Worm (Caenorhabditis elegans): ENCODE results near the gene R08D7.4.

Gene R08D7.4

ce11 chrIII:8971255-8972020 lies at the start of gene R08D7.4, which contains the start of gene eif-3.D (continued):
- TF ChIP-seq Y95B8A.8 (GFP tag; IDR thresholded peaks at IDR 0.05) (0 out of 2 replicates have a peak, but pooled peaks have one; percentile 15), efl-1 (GFP tag; optimal IDR thresholded peaks at IDR 0.05) (peak; percentile 3), lsl-1 (GFP tag; optimal IDR thresholded peaks at IDR 0.05) (peak; percentile 50), B0035.1 (tag; optimal IDR thresholded peaks at IDR 0.05) (no peak)

ce11 chrIII:8922061-8922460 lies 49.6 kb upstream of the R08D7.4 start:
- TF ChIP-seq ama-1 (optimal IDR thresholded peaks at IDR 0.05) (peak; percentile 63), ama-1 (GFP tag; optimal IDR thresholded peaks at IDR 0.05) (no peak), him-1 (tag; optimal IDR thresholded peaks at IDR 0.05) (no peak)

- TF ChIP-seq ztf-18 (tag; optimal IDR thresholded peaks at IDR 0.05): no peak
- TF ChIP-seq efl-1 (GFP tag; optimal IDR thresholded peaks at IDR 0.05): peak; percentile 73
- TF ChIP-seq hmg-1.2 (GFP tag; IDR thresholded peaks at IDR 0.05): peak; percentile 65
Observed at ce11 chrIII:8923240-8923734, 48.4 kb upstream of the R08D7.4 start, which contains the start of gene glb-1. Gene glb-1, minus strand, starts transcription at chrIII:8923290.

ce11 chrIII:8923937-8924336 lies 47.8 kb upstream of the R08D7.4 start, which contains the start of gene ZK637.12:
Gene ZK637.12, plus strand, starts transcription at chrIII:8924237.
- TF ChIP-seq hlh-12 (tag; optimal IDR thresholded peaks at IDR 0.05) (no peak), B0336.3 (GFP tag; IDR thresholded peaks at IDR 0.05) (no peak), attf-3 (GFP tag; conservative IDR thresholded peaks at IDR 0.05) (no peak), lag-1 (GFP tag; IDR thresholded peaks at IDR 0.05) (no peak), ztf-22 (GFP tag; optimal IDR thresholded peaks at IDR 0.05) (no peak), efl-1 (GFP tag; optimal IDR thresholded peaks at IDR 0.05) (no peak), F23B12.7 (tag; optimal IDR thresholded peaks at IDR 0.05; ENCODE audit: insufficient read depth) (no peak), nhr-80 (tag; optimal IDR thresholded peaks at IDR 0.05) (no peak), attf-5 (GFP tag; optimal IDR thresholded peaks at IDR 0.05) (no peak), dpl-1 (GFP tag; optimal IDR thresholded peaks at IDR 0.05) (no peak)

- TF ChIP-seq rec-8 (tag; optimal IDR thresholded peaks at IDR 0.05) (no peak), ztf-6 (GFP tag; IDR thresholded peaks at IDR 0.05) (no peak), dox-1 (GFP tag; IDR thresholded peaks at IDR 0.05) (no peak), madf-10 (tag; optimal IDR thresholded peaks at IDR 0.05) (no peak), let-607 (tag; optimal IDR thresholded peaks at IDR 0.05) (no peak), lin-35 (GFP tag; optimal IDR thresholded peaks at IDR 0.05) (no peak), lir-1 (GFP tag; conservative IDR thresholded peaks at IDR 0.05) (no peak), C17E4.6 (GFP tag; IDR thresholded peaks at IDR 0.05) (no peak), mcd-1 (GFP tag; IDR thresholded peaks at IDR 0.05) (no peak), C06A6.2 (GFP tag; conservative IDR thresholded peaks at IDR 0.05) (no peak), B0035.1 (tag; optimal IDR thresholded peaks at IDR 0.05) (no peak), sptf-2 (GFP tag; optimal IDR thresholded peaks at IDR 0.05) (no peak), T26A5.8 (tag; optimal IDR thresholded peaks at IDR 0.05) (no peak)
Observed at ce11 chrIII:8925539-8925938, 46.2 kb upstream of the R08D7.4 start.

Data from whole organism, young adult.